Fruit fly (Drosophila melanogaster): ENCODE results near the gene CG6999.

- TF ChIP-seq sisA (GFP tag; IDR thresholded peaks at IDR 0.05) (no peak), grau (tag; optimal IDR thresholded peaks at IDR 0.05) (no peak), B-H2 (GFP tag; optimal IDR thresholded peaks at IDR 0.05) (no peak), Mad (GFP tag; optimal IDR thresholded peaks at IDR 0.05) (no peak), cwo (GFP tag; optimal IDR thresholded peaks at IDR 0.05) (no peak), Taf1 (GFP tag; IDR thresholded peaks at IDR 0.05) (no peak), CG6791 (GFP tag; IDR thresholded peaks at IDR 0.05; ENCODE audit: partially characterized antibody) (no peak), ash1 (GFP tag; optimal IDR thresholded peaks at IDR 0.05) (no peak), ATbp (GFP tag; optimal IDR thresholded peaks at IDR 0.05) (no peak), tx (GFP tag; optimal IDR thresholded peaks at IDR 0.05) (no peak), trem (tag; optimal IDR thresholded peaks at IDR 0.05) (no peak), CG34422 (GFP tag; IDR thresholded peaks at IDR 0.05) (no peak), gsb-n (tag; optimal IDR thresholded peaks at IDR 0.05) (no peak), CG7963 (GFP tag; IDR thresholded peaks at IDR 0.05; ENCODE audit: partially characterized antibody) (no peak)
Observed at dm6 chrX:9102125-9102524, 14.0 kb downstream of the CG6999 start.

All from whole organism, embryonic.